Worm (Caenorhabditis elegans) whole organism, L2 larva: ENCODE data around the gene T14G12.11.

Source experiments
- egl-27 ChIP-seq: sonication (generic microtip); optimal IDR thresholded peaks from 3 replicates; lab custom pipeline; 2017; ENCODE audit warnings: missing biosample characterization, missing genetic modification reagents, missing genetic modification characterization
- lin-13 ChIP-seq: fragments of 150-350 bp; optimal IDR thresholded peaks from 2 replicates; lab custom pipeline; 2014; ENCODE audit warnings: missing biosample characterization, missing genetic modification reagents, missing genetic modification characterization
- nhr-12 ChIP-seq: fragments of 150-350 bp; optimal IDR thresholded peaks from 2 replicates; lab custom pipeline; 2014; ENCODE audit warnings: missing biosample characterization, missing genetic modification characterization
- nhr-237 ChIP-seq: fragments of 150-350 bp; optimal IDR thresholded peaks from 2 replicates; lab custom pipeline; 2014; ENCODE audit warnings: missing biosample characterization, missing genetic modification characterization

DNA sequence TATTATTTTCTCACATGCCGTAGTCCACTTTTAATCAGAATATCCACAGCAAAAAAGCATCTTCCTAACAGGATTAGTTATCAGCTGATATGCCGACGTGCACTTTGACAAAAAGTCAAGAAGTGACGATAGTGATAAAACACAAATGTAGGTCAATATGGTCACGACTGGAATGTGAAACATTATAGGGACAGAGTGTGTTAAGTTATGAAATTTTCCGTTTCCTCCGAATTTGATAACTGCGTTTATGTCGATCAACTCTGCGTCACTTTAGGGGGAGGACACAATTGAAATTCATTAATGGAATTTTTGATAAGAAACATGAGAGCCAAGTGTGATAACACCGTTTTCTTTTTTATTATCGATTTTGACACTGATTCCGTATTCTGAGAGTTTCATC, 33.4 kb downstream of the T14G12.11 start, which contains the start of gene aex-4:
- TF ChIP-seq nhr-237 (tag; lab: Kevin White, UChicago) (no peak), nhr-12 (tag; lab: Kevin White, UChicago) (no peak), egl-27 (no peak), lin-13 (no peak)
